Fruit fly (Drosophila melanogaster): ENCODE data around the gene Lar.

The Lar gene

DNA sequence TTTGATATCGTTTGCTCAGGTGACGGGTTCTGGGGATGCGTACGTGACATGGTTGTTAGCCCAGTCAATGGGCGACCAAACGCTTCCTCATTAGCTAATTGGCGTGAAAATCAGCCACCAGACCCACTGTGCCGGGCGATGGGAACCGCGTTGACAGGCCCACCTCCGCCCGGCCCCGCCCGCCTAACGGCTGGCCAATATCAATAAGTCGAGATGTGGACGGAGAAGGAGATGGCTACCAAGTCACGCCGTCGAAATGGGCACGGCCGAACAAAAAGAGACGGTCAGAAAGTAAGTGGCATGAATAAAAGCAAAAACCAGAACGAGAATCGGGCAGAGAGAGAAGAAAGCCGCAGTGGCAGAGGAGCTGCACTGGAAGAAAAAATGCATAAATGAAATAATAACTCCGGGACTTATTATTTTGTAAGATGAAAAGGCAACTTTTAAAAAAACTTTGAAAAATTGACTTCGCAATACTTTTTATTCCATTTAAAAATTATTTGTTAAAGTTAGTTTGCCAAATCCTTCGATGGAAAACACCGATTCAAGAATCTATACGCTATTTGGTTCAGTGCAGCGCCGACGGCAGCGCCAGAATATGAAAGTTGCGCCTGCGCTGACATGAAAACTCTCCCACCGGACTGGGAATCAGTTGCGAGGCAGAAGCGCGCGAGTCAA is 48.5 kb upstream of the Lar start, which contains the start of gene CG13082 (continued):
- TF ChIP-seq Hr38 (GFP tag; optimal IDR thresholded peaks at IDR 0.05) (no peak), OdsH (GFP tag; optimal IDR thresholded peaks at IDR 0.05) (peak; percentile 89), Smox (GFP tag; optimal IDR thresholded peaks at IDR 0.05) (peak; percentile 96), CG11762 (GFP tag; optimal IDR thresholded peaks at IDR 0.05; ENCODE audit: insufficient read depth) (peak; percentile 88), Eip78C (GFP tag) (peak; percentile 96), vri (GFP tag; optimal IDR thresholded peaks at IDR 0.05) (peak; percentile 83), CG31627 (GFP tag; optimal IDR thresholded peaks at IDR 0.05) (peak; percentile 96), CG16779 (tag; optimal IDR thresholded peaks at IDR 0.05) (peak; percentile 66), CG3919 (GFP tag; optimal IDR thresholded peaks at IDR 0.05) (peak; percentile 94), Met (GFP tag; optimal IDR thresholded peaks at IDR 0.05) (peak; percentile 97), Sox15 (GFP tag; optimal IDR thresholded peaks at IDR 0.05) (peak; percentile 76), CG8632 (GFP tag; optimal IDR thresholded peaks at IDR 0.05) (peak; percentile 87), dac (GFP tag; optimal IDR thresholded peaks at IDR 0.05) (peak; percentile 81), fkh (GFP tag; optimal IDR thresholded peaks at IDR 0.05) (no peak), lz (GFP tag; optimal IDR thresholded peaks at IDR 0.05) (peak; percentile 96), CG4318 (GFP tag; optimal IDR thresholded peaks at IDR 0.05) (peak; percentile 87), CG34406 (GFP tag; optimal IDR thresholded peaks at IDR 0.05) (peak; percentile 91), CG8319 (GFP tag; optimal IDR thresholded peaks at IDR 0.05) (peak; percentile 84), CG10669 (GFP tag; optimal IDR thresholded peaks at IDR 0.05) (peak; percentile 74)

DNA sequence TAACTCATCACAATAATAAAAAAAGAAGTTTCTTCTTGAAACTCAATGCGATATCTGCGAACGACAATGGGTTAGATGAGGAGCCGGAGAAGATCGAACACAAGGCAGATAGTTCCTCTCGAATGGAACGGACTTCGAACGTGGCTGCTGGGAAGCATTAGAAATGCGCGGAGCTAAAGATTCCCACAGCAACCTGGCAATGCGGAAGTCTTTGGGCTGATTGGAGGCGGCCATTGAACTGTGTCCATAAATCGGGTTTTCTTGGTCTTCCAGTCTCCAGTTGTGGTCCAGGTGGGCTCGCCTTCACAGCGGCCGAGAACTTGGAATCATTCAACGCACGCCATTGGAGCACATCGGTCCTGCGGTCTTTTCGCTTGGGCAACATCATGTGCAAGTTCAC is 46.1 kb upstream of the Lar start, which contains the start of gene CG13081:
Gene CG13081, plus strand, starts transcription at position 301 of the 400 bp plus-strand sequence.
- no peak for TF ChIP-seq CG6163 (GFP tag; IDR thresholded peaks at IDR 0.05)
- TF ChIP-seq CG6854 (GFP tag; optimal IDR thresholded peaks at IDR 0.05): no peak
- TF ChIP-seq Hr39 (GFP tag; optimal IDR thresholded peaks at IDR 0.05): no peak
- TF ChIP-seq CG8319 (GFP tag; optimal IDR thresholded peaks at IDR 0.05): no peak
- no peak for TF ChIP-seq CG11294 (GFP tag; IDR thresholded peaks at IDR 0.05)
- TF ChIP-seq CG10631 (GFP tag; optimal IDR thresholded peaks at IDR 0.05): no peak
- TF ChIP-seq CG15336 (GFP tag; IDR thresholded peaks at IDR 0.05): no peak
- TF ChIP-seq Sox14 (GFP tag; optimal IDR thresholded peaks at IDR 0.05): no peak
- TF ChIP-seq CG8632 (GFP tag; optimal IDR thresholded peaks at IDR 0.05): no peak
- TF ChIP-seq dsx (GFP tag; optimal IDR thresholded peaks at IDR 0.05; ENCODE audit: poor library complexity, severe bottlenecking): no peak
- TF ChIP-seq Sox102F (GFP tag; optimal IDR thresholded peaks at IDR 0.05): no peak
- TF ChIP-seq CG16779 (tag; optimal IDR thresholded peaks at IDR 0.05): no peak
- TF ChIP-seq topi (GFP tag; optimal IDR thresholded peaks at IDR 0.05): no peak
- no peak for TF ChIP-seq CG7368 (GFP tag; optimal IDR thresholded peaks at IDR 0.05)
- no peak for TF ChIP-seq CG6808 (GFP tag; optimal IDR thresholded peaks at IDR 0.05)
- no peak for TF ChIP-seq Met (GFP tag; optimal IDR thresholded peaks at IDR 0.05)
- TF ChIP-seq CG31627 (GFP tag; optimal IDR thresholded peaks at IDR 0.05): no peak
- no peak for TF ChIP-seq Eip78C (GFP tag)
- no peak for TF ChIP-seq eg (GFP tag; IDR thresholded peaks at IDR 0.05)

DNA sequence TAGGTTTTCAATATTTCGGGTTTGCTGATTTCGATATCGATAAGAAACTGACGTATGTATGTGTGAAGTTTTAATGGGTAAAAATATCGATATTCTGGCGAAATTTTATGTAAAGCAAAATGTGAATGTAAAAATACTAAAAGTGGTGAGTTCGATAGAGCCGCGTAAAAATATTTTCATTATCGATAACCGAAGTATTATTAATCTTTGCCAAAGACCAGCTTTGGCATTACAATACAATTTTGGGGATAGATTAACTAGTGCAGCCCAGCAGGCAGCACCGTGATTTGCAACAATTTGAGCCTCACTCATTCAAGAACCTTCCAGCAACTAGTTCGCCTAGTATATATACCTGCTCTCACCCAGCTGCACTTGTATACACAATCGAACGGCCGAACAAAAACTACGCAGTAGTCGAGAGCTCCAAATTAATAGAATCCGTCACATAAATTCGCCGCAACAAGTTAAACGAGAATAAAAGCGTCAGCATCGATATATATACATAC is 44.1 kb upstream of the Lar start:
- TF ChIP-seq CG4318 (GFP tag; optimal IDR thresholded peaks at IDR 0.05) (no peak), pdm3 (GFP tag; optimal IDR thresholded peaks at IDR 0.05) (no peak), salr (GFP tag; optimal IDR thresholded peaks at IDR 0.05) (no peak), Eip78C (GFP tag) (peak; percentile 37), dsx (GFP tag; optimal IDR thresholded peaks at IDR 0.05; ENCODE audit: poor library complexity, severe bottlenecking) (peak; percentile 34), achi (GFP tag; optimal IDR thresholded peaks at IDR 0.05) (no peak), Hr39 (GFP tag; optimal IDR thresholded peaks at IDR 0.05) (no peak), CG10631 (GFP tag; optimal IDR thresholded peaks at IDR 0.05) (no peak), esn (GFP tag; optimal IDR thresholded peaks at IDR 0.05) (peak; percentile 4), svp (GFP tag) (peak; percentile 57), CG31627 (GFP tag; optimal IDR thresholded peaks at IDR 0.05) (no peak)
